Fruit fly (Drosophila melanogaster): ENCODE measurements around the gene Usp39.

The Usp39 gene

DNA sequence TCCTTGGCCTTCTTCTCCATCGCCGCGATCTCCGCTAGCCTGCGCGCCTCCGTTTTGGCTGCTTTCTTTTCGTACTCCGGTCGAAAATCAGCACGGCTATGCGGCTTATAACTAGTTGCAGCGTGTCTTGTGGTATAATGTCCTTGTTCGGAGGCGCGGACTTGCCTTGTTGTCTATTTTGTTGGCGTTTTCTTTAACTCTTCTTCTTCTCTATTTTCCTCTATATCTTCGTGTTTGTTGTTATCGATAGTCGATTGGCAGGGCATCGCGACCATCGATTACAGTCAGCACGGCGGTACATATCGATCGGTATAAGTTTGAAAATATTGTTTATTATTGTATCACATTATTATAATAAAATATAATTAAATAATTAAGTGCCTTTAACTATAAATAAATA lies 35.4 kb downstream of the Usp39 start, which contains the start of gene Flacc (continued):
- peak; percentile 95 for TF ChIP-seq CG17385 (GFP tag; optimal IDR thresholded peaks at IDR 0.05)
- no peak for TF ChIP-seq vfl (GFP tag; optimal IDR thresholded peaks at IDR 0.05)
- TF ChIP-seq pzg (GFP tag; optimal IDR thresholded peaks at IDR 0.05): peak; percentile 52
- TF ChIP-seq Lim3 (GFP tag; IDR thresholded peaks at IDR 0.05): no peak
- no peak for TF ChIP-seq CG10147 (GFP tag; optimal IDR thresholded peaks at IDR 0.05)
- TF ChIP-seq CG12219 (GFP tag; optimal IDR thresholded peaks at IDR 0.05): no peak
- TF ChIP-seq az2 (GFP tag; optimal IDR thresholded peaks at IDR 0.05): no peak
- peak; percentile 90 for TF ChIP-seq CG6791 (GFP tag; IDR thresholded peaks at IDR 0.05; ENCODE audit: partially characterized antibody)
- no peak for TF ChIP-seq lab (GFP tag; optimal IDR thresholded peaks at IDR 0.05)
- TF ChIP-seq ham (GFP tag; IDR thresholded peaks at IDR 0.05): no peak
- TF ChIP-seq trem (tag; optimal IDR thresholded peaks at IDR 0.05): peak; percentile 46
- no peak for TF ChIP-seq Meics (GFP tag; optimal IDR thresholded peaks at IDR 0.05)
- TF ChIP-seq CG2199 (GFP tag; IDR thresholded peaks at IDR 0.05): no peak
- TF ChIP-seq Dip3 (GFP tag; optimal IDR thresholded peaks at IDR 0.05): no peak
- TF ChIP-seq Dbx (GFP tag; IDR thresholded peaks at IDR 0.05): no peak
- TF ChIP-seq CG31388 (GFP tag; optimal IDR thresholded peaks at IDR 0.05): no peak
- no peak for TF ChIP-seq CG32532 (GFP tag; IDR thresholded peaks at IDR 0.05)
- TF ChIP-seq CG18599 (GFP tag; optimal IDR thresholded peaks at IDR 0.05): no peak
- TF ChIP-seq tgo (GFP tag; IDR thresholded peaks at IDR 0.05): no peak
- no peak for TF ChIP-seq pfk (GFP tag; optimal IDR thresholded peaks at IDR 0.05)
- no peak for TF ChIP-seq oc (tag; optimal IDR thresholded peaks at IDR 0.05)
- no peak for TF ChIP-seq Optix (GFP tag; IDR thresholded peaks at IDR 0.05)
- TF ChIP-seq CG31365 (tag; optimal IDR thresholded peaks at IDR 0.05): no peak
- TF ChIP-seq wdn (GFP tag; IDR thresholded peaks at IDR 0.05): no peak
- no peak for TF ChIP-seq CG14050 (GFP tag; IDR thresholded peaks at IDR 0.05)
- no peak for TF ChIP-seq Jarid2 (GFP tag; optimal IDR thresholded peaks at IDR 0.05)
- no peak for TF ChIP-seq slbo (GFP tag; IDR thresholded peaks at IDR 0.05)
- TF ChIP-seq grau (tag; optimal IDR thresholded peaks at IDR 0.05): no peak
- TF ChIP-seq CG43689 (GFP tag; IDR thresholded peaks at IDR 0.05): no peak
- no peak for TF ChIP-seq CG4707 (GFP tag; optimal IDR thresholded peaks at IDR 0.05)
- no peak for TF ChIP-seq twi (tag; optimal IDR thresholded peaks at IDR 0.05)
- TF ChIP-seq CG12942 (GFP tag; optimal IDR thresholded peaks at IDR 0.05): no peak
- TF ChIP-seq CG11560 (tag; IDR thresholded peaks at IDR 0.05): no peak
- TF ChIP-seq hb (GFP tag; IDR thresholded peaks at IDR 0.05; ENCODE audit: partially characterized antibody): peak; percentile 70
- no peak for TF ChIP-seq trh (GFP tag; optimal IDR thresholded peaks at IDR 0.05)
- peak; percentile 79 for TF ChIP-seq vnd (GFP tag; IDR thresholded peaks at IDR 0.05; ENCODE audit: partially characterized antibody)
- TF ChIP-seq CG11456 (GFP tag; IDR thresholded peaks at IDR 0.05): no peak
- TF ChIP-seq scrt (GFP tag; optimal IDR thresholded peaks at IDR 0.05): no peak
- no peak for TF ChIP-seq CG17361 (GFP tag; IDR thresholded peaks at IDR 0.05)
- no peak for TF ChIP-seq Rx (GFP tag; IDR thresholded peaks at IDR 0.05)
- TF ChIP-seq pan (optimal IDR thresholded peaks at IDR 0.05): no peak
- TF ChIP-seq pan (GFP tag; optimal IDR thresholded peaks at IDR 0.05 in 1 of 2, IDR thresholded peaks at IDR 0.05 in 1 of 2): no peak
- TF ChIP-seq sd (tag; optimal IDR thresholded peaks at IDR 0.05): no peak
- TF ChIP-seq Kr (GFP tag; optimal IDR thresholded peaks at IDR 0.05): no peak
- no peak for TF ChIP-seq CG17912 (GFP tag; optimal IDR thresholded peaks at IDR 0.05)
- TF ChIP-seq CG8944 (GFP tag; optimal IDR thresholded peaks at IDR 0.05): no peak
- no peak for TF ChIP-seq caup (GFP tag; optimal IDR thresholded peaks at IDR 0.05; ENCODE audit: severe bottlenecking)
- TF ChIP-seq ato (GFP tag; IDR thresholded peaks at IDR 0.05; ENCODE audit: partially characterized antibody): peak; percentile 76
- peak; percentile 62 for TF ChIP-seq CG15514 (GFP tag; optimal IDR thresholded peaks at IDR 0.05)
- TF ChIP-seq Fer3 (tag; optimal IDR thresholded peaks at IDR 0.05): no peak
- no peak for TF ChIP-seq NFAT (GFP tag; IDR thresholded peaks at IDR 0.05)
- TF ChIP-seq eve (GFP tag; optimal IDR thresholded peaks at IDR 0.05): no peak
